Worm (Caenorhabditis elegans): ENCODE data around the gene dph-7.

The dph-7 gene

ce11 chrIII:13350964-13351363 is 36.0 kb downstream of the dph-7 start:
- TF ChIP-seq daf-16 (GFP tag; optimal IDR thresholded peaks at IDR 0.05) (no peak), daf-16 (tag; optimal IDR thresholded peaks at IDR 0.05) (no peak), ces-1 (GFP tag; optimal IDR thresholded peaks at IDR 0.05) (peak; percentile 82), lsy-2 (tag; optimal IDR thresholded peaks at IDR 0.05) (peak in 1 of 2 experiments; percentile 37), nhr-41 (GFP tag; IDR thresholded peaks at IDR 0.05) (no peak), ctbp-1 (GFP tag; IDR thresholded peaks at IDR 0.05) (peak; percentile 25; the same call in 1 of the 2 replicates)

ce11 chrIII:13359256-13359655 is 44.3 kb downstream of the dph-7 start, which contains the start of gene F53A2.9:
TSS of gene F53A2.9 (minus strand) at chrIII:13359356.
- TF ChIP-seq Y75B8A.6 (GFP tag; IDR thresholded peaks at IDR 0.05) (no peak), duxl-1 (tag; optimal IDR thresholded peaks at IDR 0.05; ENCODE audit: poor library complexity) (no peak), ctbp-1 (GFP tag; IDR thresholded peaks at IDR 0.05) (no peak), unc-130 (GFP tag; optimal IDR thresholded peaks at IDR 0.05) (no peak), nhr-77 (tag; optimal IDR thresholded peaks at IDR 0.05) (no peak), dve-1 (tag; optimal IDR thresholded peaks at IDR 0.05; ENCODE audit: insufficient read depth) (no peak), ceh-82 (tag; optimal IDR thresholded peaks at IDR 0.05) (no peak), spr-1 (tag; optimal IDR thresholded peaks at IDR 0.05) (no peak), dmd-9 (GFP tag; IDR thresholded peaks at IDR 0.05) (no peak), set-16 (GFP tag; IDR thresholded peaks at IDR 0.05) (no peak), lir-3 (tag; optimal IDR thresholded peaks at IDR 0.05) (no peak), aha-1 (tag) (no peak), zip-11 (GFP tag; IDR thresholded peaks at IDR 0.05) (no peak), Y48G9A.11 (GFP tag; IDR thresholded peaks at IDR 0.05) (no peak), lin-1 (GFP tag; IDR thresholded peaks at IDR 0.05) (no peak), F26F4.8 (GFP tag; conservative IDR thresholded peaks at IDR 0.05) (no peak), ama-1 (optimal IDR thresholded peaks at IDR 0.05) (no peak)

- TF ChIP-seq nhr-11 (tag; optimal IDR thresholded peaks at IDR 0.05) = peak; percentile 74
- no peak for TF ChIP-seq daf-12 (tag; optimal IDR thresholded peaks at IDR 0.05)
- TF ChIP-seq madf-9 (GFP tag; conservative IDR thresholded peaks at IDR 0.05) = no peak
- TF ChIP-seq nhr-25 (tag; optimal IDR thresholded peaks at IDR 0.05; ENCODE audit: borderline replicate concordance, insufficient read depth) = no peak
- no peak for TF ChIP-seq mdt-29 (GFP tag; IDR thresholded peaks at IDR 0.05)
- TF ChIP-seq dpl-1 (GFP tag; optimal IDR thresholded peaks at IDR 0.05) = peak; percentile 32
- TF ChIP-seq fkh-10 (GFP tag; optimal IDR thresholded peaks at IDR 0.05) = peak; percentile 60
- peak; percentile 96 for TF ChIP-seq mxl-3 (GFP tag; optimal IDR thresholded peaks at IDR 0.05)
- peak in 1 of 2 experiments; percentile 37 for TF ChIP-seq hif-1 (tag; optimal IDR thresholded peaks at IDR 0.05)
- TF ChIP-seq ceh-32 (tag; optimal IDR thresholded peaks at IDR 0.05; ENCODE audit: poor library complexity) = no peak
- peak; percentile 50 for TF ChIP-seq aha-1 (tag)
- TF ChIP-seq zfp-2 (tag; optimal IDR thresholded peaks at IDR 0.05) = no peak
- TF ChIP-seq nhr-28 (tag; optimal IDR thresholded peaks at IDR 0.05) = peak; percentile 97
- TF ChIP-seq hlh-30 (tag; optimal IDR thresholded peaks at IDR 0.05; ENCODE audit: insufficient read depth) = peak; percentile 92
- TF ChIP-seq mdl-1 (tag; optimal IDR thresholded peaks at IDR 0.05) = peak; percentile 65 to 90
- TF ChIP-seq lsy-2 (tag; optimal IDR thresholded peaks at IDR 0.05) = no peak
- TF ChIP-seq nhr-6 (tag; optimal IDR thresholded peaks at IDR 0.05) = peak; percentile 89
- peak; percentile 6 for TF ChIP-seq nhr-77 (tag; optimal IDR thresholded peaks at IDR 0.05)
- TF ChIP-seq lin-15B (tag; optimal IDR thresholded peaks at IDR 0.05) = no peak
- TF ChIP-seq dve-1 (tag; optimal IDR thresholded peaks at IDR 0.05; ENCODE audit: insufficient read depth) = peak; percentile 54
- TF ChIP-seq unc-62 (GFP tag; optimal IDR thresholded peaks at IDR 0.05 in 1 of 2) = peak in 1 of 2 experiments; percentile 63
- no peak for TF ChIP-seq unc-62 (tag; optimal IDR thresholded peaks at IDR 0.05)
- TF ChIP-seq pha-4 (GFP tag; IDR thresholded peaks at IDR 0.05) = no peak
- TF ChIP-seq pha-4 (tag; optimal IDR thresholded peaks at IDR 0.05) = peak; percentile 87
Observed at ce11 chrIII:13359847-13360246, 44.9 kb downstream of the dph-7 start.
